Worm (Caenorhabditis elegans) whole organism, L1 larva: Measurements from ENCODE around the gene ekl-6.

Experiments
- C04F5.9 ChIP-seq: sonication (generic microtip); optimal IDR thresholded peaks from 2 replicates; lab custom pipeline; 2016; ENCODE audit warnings: missing genetic modification characterization, missing compliant biosample characterization
- C34B4.2 ChIP-seq: sonication (generic microtip); optimal IDR thresholded peaks from 2 replicates; lab custom pipeline; 2017; ENCODE audit warnings: mild to moderate bottlenecking, missing genetic modification characterization, missing compliant biosample characterization
- Y116A8C.19 ChIP-seq: sonication (generic microtip); optimal IDR thresholded peaks from 2 replicates; lab custom pipeline; 2016; ENCODE audit warnings: missing compliant biosample characterization, missing genetic modification characterization, borderline replicate concordance
- ama-1 ChIP-seq: fragments of 150-350 bp; optimal IDR thresholded peaks from 2 replicates; lab custom pipeline; 2014
- blmp-1 ChIP-seq: fragments of 150-350 bp; optimal IDR thresholded peaks from 2 replicates; lab custom pipeline; 2014; ENCODE audit warnings: missing biosample characterization, missing genetic modification characterization
- ceh-8 ChIP-seq: fragments of 200-800 bp; sonication (Bioruptor generic); optimal IDR thresholded peaks from 2 replicates; lab custom pipeline; 2018; ENCODE audit warnings: mild to moderate bottlenecking, missing genetic modification characterization, moderate library complexity, missing compliant biosample characterization
- ceh-82 ChIP-seq, 3 experiments: fragments of 150-350 bp in 1 of 3; sonication (generic microtip) in 2 of 3; optimal IDR thresholded peaks; 2 replicates each; lab custom pipeline; 2014 to 2017; ENCODE audit warnings: missing biosample characterization in 3 of 3, missing genetic modification characterization in 3 of 3
- ces-1 ChIP-seq: fragments of 150-350 bp; optimal IDR thresholded peaks from 2 replicates; lab custom pipeline; 2014; ENCODE audit warnings: missing biosample characterization, missing genetic modification reagents, missing genetic modification characterization
- dpl-1 ChIP-seq, 3 experiments: fragments of 150-350 bp in 2 of 3; sonication (generic microtip) in 1 of 3; optimal IDR thresholded peaks; 2 replicates each; lab custom pipeline; 2014 to 2017; ENCODE audit warnings: missing biosample characterization in 3 of 3, missing genetic modification characterization in 3 of 3, missing genetic modification reagents in 3 of 3
- dsc-1 ChIP-seq: sonication (generic microtip); optimal IDR thresholded peaks from 2 replicates; lab custom pipeline; 2016; ENCODE audit warnings: mild to moderate bottlenecking, missing genetic modification characterization, missing compliant biosample characterization
- efl-1 ChIP-seq, 4 experiments: fragments of 150-350 bp; optimal IDR thresholded peaks in 3 of 4; peaks in 1 of 4; 1 replicate in 1 of 4; 2 replicates in 3 of 4; lab custom pipeline; 2014; ENCODE audit warnings: missing biosample characterization in 2 of 4, missing genetic modification characterization in 2 of 4, missing genetic modification reagents in 2 of 4
- egl-13 ChIP-seq: sonication (generic microtip); optimal IDR thresholded peaks from 2 replicates; lab custom pipeline; 2016; ENCODE audit warnings: missing genotype, missing genetic modification reagents, missing genetic modification characterization, missing compliant biosample characterization
- elt-2 ChIP-seq: sonication (generic microtip); optimal IDR thresholded peaks from 2 replicates; lab custom pipeline; 2016; ENCODE audit warnings: missing genetic modification characterization, mild to moderate bottlenecking, inconsistent platforms, missing compliant biosample characterization, missing genetic modification reagents
- ets-5 ChIP-seq: fragments of 200-800 bp; sonication (Bioruptor generic); IDR thresholded peaks from 2 replicates; pipeline ENCODE4 v1.3.6; 2022; ENCODE audit warnings: missing genetic modification characterization, missing compliant biosample characterization
- fkh-10 ChIP-seq: sonication (generic microtip); optimal IDR thresholded peaks from 2 replicates; lab custom pipeline; 2017; ENCODE audit warnings: missing biosample characterization, missing genetic modification reagents, missing genetic modification characterization
- fkh-4 ChIP-seq: sonication (generic microtip); optimal IDR thresholded peaks from 2 replicates; lab custom pipeline; 2016; ENCODE audit warnings: missing compliant biosample characterization, missing genetic modification characterization, borderline replicate concordance
- fkh-8 ChIP-seq: sonication (generic microtip); optimal IDR thresholded peaks from 2 replicates; lab custom pipeline; 2016; ENCODE audit warnings: mild to moderate bottlenecking, missing genetic modification characterization, missing compliant biosample characterization
- hpl-2 ChIP-seq: fragments of 150-350 bp; optimal IDR thresholded peaks from 2 replicates; lab custom pipeline; 2014; ENCODE audit warnings: missing biosample characterization, missing genetic modification reagents, missing genetic modification characterization
- irx-1 ChIP-seq: sonication (generic microtip); optimal IDR thresholded peaks from 2 replicates; lab custom pipeline; 2016; ENCODE audit warnings: missing genetic modification characterization, missing compliant biosample characterization
- isw-1 ChIP-seq: fragments of 200-800 bp; sonication (Bioruptor generic); IDR thresholded peaks from 2 replicates; pipeline ENCODE4 v1.3.6; 2022; ENCODE audit warnings: missing genetic modification characterization, missing compliant biosample characterization
- lin-14 ChIP-seq: fragments of 200-800 bp; sonication (Bioruptor generic); optimal IDR thresholded peaks from 2 replicates; lab custom pipeline; 2018; ENCODE audit warnings: mild to moderate bottlenecking, missing genetic modification characterization, moderate library complexity, missing compliant biosample characterization
- lin-15B ChIP-seq: fragments of 150-350 bp; sonication (generic microtip); optimal IDR thresholded peaks from 3 replicates; lab custom pipeline; 2014; ENCODE audit warnings: missing biosample characterization, missing genetic modification characterization
- lin-35 ChIP-seq, 2 experiments: fragments of 150-350 bp; optimal IDR thresholded peaks; 2 replicates each; lab custom pipeline; 2014; ENCODE audit warnings: missing biosample characterization in 2 of 2, missing genetic modification characterization in 2 of 2, missing genetic modification reagents in 2 of 2
- lin-39 ChIP-seq: fragments of 150-350 bp; optimal IDR thresholded peaks from 2 replicates; lab custom pipeline; 2014; ENCODE audit warnings: missing biosample characterization, missing genetic modification reagents, missing genetic modification characterization
- lsy-2 ChIP-seq, 2 experiments: fragments of 150-350 bp; optimal IDR thresholded peaks; 2 replicates each; lab custom pipeline; 2014; ENCODE audit warnings: missing biosample characterization in 2 of 2, missing genetic modification characterization in 2 of 2
- mdl-1 ChIP-seq, 2 experiments: fragments of 150-350 bp; optimal IDR thresholded peaks; 2 replicates each; lab custom pipeline; 2014 to 2017; ENCODE audit warnings: missing biosample characterization in 2 of 2, missing genetic modification characterization in 2 of 2, inconsistent platforms in 1 of 2
- mef-2 ChIP-seq: fragments of 150-350 bp; optimal IDR thresholded peaks from 2 replicates; lab custom pipeline; 2014; ENCODE audit warnings: missing biosample characterization, missing genetic modification characterization
- nhr-20 ChIP-seq: sonication (generic microtip); optimal IDR thresholded peaks from 2 replicates; lab custom pipeline; 2016; ENCODE audit warnings: mild to moderate bottlenecking, missing genetic modification characterization, missing compliant biosample characterization
- nhr-28 ChIP-seq: fragments of 150-350 bp; optimal IDR thresholded peaks from 2 replicates; lab custom pipeline; 2014; ENCODE audit warnings: missing biosample characterization, missing genetic modification characterization
- nhr-47 ChIP-seq: sonication (generic microtip); optimal IDR thresholded peaks from 2 replicates; lab custom pipeline; 2016; ENCODE audit warnings: mild to moderate bottlenecking, missing genetic modification characterization, moderate library complexity, missing compliant biosample characterization
- nhr-71 ChIP-seq: sonication (generic microtip); optimal IDR thresholded peaks from 2 replicates; lab custom pipeline; 2016; ENCODE audit warnings: mild to moderate bottlenecking, missing genetic modification characterization, moderate library complexity, missing compliant biosample characterization
- nhr-77 ChIP-seq: fragments of 150-350 bp; optimal IDR thresholded peaks from 2 replicates; lab custom pipeline; 2014; ENCODE audit warnings: missing biosample characterization, missing genetic modification characterization
- pag-3 ChIP-seq: sonication (generic microtip); optimal IDR thresholded peaks from 2 replicates; lab custom pipeline; 2017; ENCODE audit warnings: missing genetic modification characterization, mild to moderate bottlenecking, missing compliant biosample characterization, antibody characterized with exemption, borderline replicate concordance; ENCODE audit not compliant: insufficient read depth
- pax-3 ChIP-seq: fragments of 200-800 bp; sonication (Bioruptor generic); optimal IDR thresholded peaks from 2 replicates; lab custom pipeline; 2018; ENCODE audit warnings: mild to moderate bottlenecking, missing genetic modification characterization, moderate library complexity, missing compliant biosample characterization
- pqm-1 ChIP-seq: sonication (generic microtip); optimal IDR thresholded peaks from 3 replicates; lab custom pipeline; 2017; ENCODE audit warnings: missing biosample characterization, missing genetic modification characterization
- rnt-1 ChIP-seq: sonication (generic microtip); optimal IDR thresholded peaks from 2 replicates; lab custom pipeline; 2016; ENCODE audit warnings: mild to moderate bottlenecking, missing genetic modification characterization, moderate library complexity, missing compliant biosample characterization
- snpc-4 ChIP-seq: fragments of 150-350 bp; optimal IDR thresholded peaks from 2 replicates; lab custom pipeline; 2014; ENCODE audit warnings: missing biosample characterization, missing genetic modification characterization
- snu-23 ChIP-seq: sonication (generic microtip); optimal IDR thresholded peaks from 2 replicates; lab custom pipeline; 2016; ENCODE audit warnings: missing genetic modification characterization, missing compliant biosample characterization
- sptf-1 ChIP-seq: fragments of 150-350 bp; optimal IDR thresholded peaks from 2 replicates; lab custom pipeline; 2014; ENCODE audit warnings: missing biosample characterization, missing genetic modification characterization
- swsn-7 ChIP-seq: sonication (generic microtip); optimal IDR thresholded peaks from 2 replicates; lab custom pipeline; 2016; ENCODE audit warnings: missing genetic modification characterization, missing compliant biosample characterization
- tbx-2 ChIP-seq: sonication (generic microtip); optimal IDR thresholded peaks from 2 replicates; lab custom pipeline; 2016; ENCODE audit warnings: missing genetic modification characterization, missing compliant biosample characterization
- unc-130 ChIP-seq: fragments of 150-350 bp; optimal IDR thresholded peaks from 2 replicates; lab custom pipeline; 2017; ENCODE audit warnings: missing biosample characterization, missing genetic modification characterization, inconsistent platforms
- unc-30 ChIP-seq: sonication (generic microtip); optimal IDR thresholded peaks from 2 replicates; lab custom pipeline; 2017; ENCODE audit warnings: missing biosample characterization, missing genetic modification characterization
- unc-62 ChIP-seq: fragments of 150-350 bp; optimal IDR thresholded peaks from 2 replicates; lab custom pipeline; 2014; ENCODE audit warnings: missing biosample characterization, missing genetic modification reagents, missing genetic modification characterization
- unc-86 ChIP-seq: sonication (generic microtip); optimal IDR thresholded peaks from 2 replicates; lab custom pipeline; 2016; ENCODE audit warnings: missing genetic modification characterization, missing compliant biosample characterization
- unc-98 ChIP-seq: fragments of 200-800 bp; sonication (Bioruptor generic); IDR thresholded peaks from 2 replicates; pipeline ENCODE4 v1.3.6; 2022; ENCODE audit warnings: missing genetic modification characterization, missing compliant biosample characterization
- xbp-1 ChIP-seq: sonication (generic microtip); optimal IDR thresholded peaks from 2 replicates; lab custom pipeline; 2016; ENCODE audit warnings: missing genetic modification characterization, missing compliant biosample characterization
- zip-4 ChIP-seq: fragments of 200-800 bp; sonication (Bioruptor generic); optimal IDR thresholded peaks from 2 replicates; lab custom pipeline; 2018; ENCODE audit warnings: mild to moderate bottlenecking, missing genetic modification characterization, moderate library complexity, missing compliant biosample characterization
- ztf-11 ChIP-seq, 2 experiments: sonication (generic microtip); optimal IDR thresholded peaks; 2 replicates each; lab custom pipeline; 2016 to 2017; ENCODE audit warnings: missing genetic modification characterization in 2 of 2, missing biosample characterization in 1 of 2, missing compliant biosample characterization in 1 of 2

The ekl-6 gene

ce11 chrIII:10064140-10064539, at the start of gene ekl-6 (continued):
- TF ChIP-seq irx-1 (tag; lab: Kevin White, UChicago) (peak; percentile 90), lin-35 (GFP tag; optimal IDR thresholded peaks at IDR 0.05; lab: Kevin White, UChicago) (peak; percentile 39 to 41), rnt-1 (tag; lab: Kevin White, UChicago) (peak; percentile 97), ceh-82 (tag; optimal IDR thresholded peaks at IDR 0.05; lab: Kevin White, UChicago) (peak in 2 of 3 experiments; percentile 26 to 39), blmp-1 (tag; lab: Kevin White, UChicago) (no peak), C34B4.2 (tag; lab: Kevin White, UChicago) (no peak), nhr-20 (tag; lab: Kevin White, UChicago) (peak; percentile 75), lin-15B (tag; lab: Kevin White, UChicago) (no peak), hpl-2 (GFP tag; lab: Kevin White, UChicago) (no peak), elt-2 (tag; lab: Kevin White, UChicago) (peak; percentile 37), nhr-28 (tag; lab: Kevin White, UChicago) (no peak), ama-1 (lab: Kevin White, UChicago) (no peak), ets-5 (GFP tag; lab: Robert Waterston, UW) (no peak), zip-4 (GFP tag; lab: Kevin White, UChicago) (no peak), dpl-1 (GFP tag; optimal IDR thresholded peaks at IDR 0.05; lab: Kevin White, UChicago) (peak; percentile 22 to 56 (median 55)), fkh-4 (peak; percentile 87), pqm-1 (tag; lab: Kevin White, UChicago) (no peak), unc-62 (no peak), lin-39 (tag; lab: Kevin White, UChicago) (no peak), ces-1 (GFP tag; lab: Kevin White, UChicago) (no peak), isw-1 (GFP tag; lab: Robert Waterston, UW) (peak; percentile 23), ztf-11 (tag; optimal IDR thresholded peaks at IDR 0.05; lab: Kevin White, UChicago) (peak in 1 of 2 experiments; percentile 89), efl-1 (optimal IDR thresholded peaks at IDR 0.05; lab: Kevin White, UChicago) (peak; percentile 44 to 67), efl-1 (GFP tag; optimal IDR thresholded peaks at IDR 0.05 in 1 of 2; lab: Kevin White, UChicago) (peak; percentile 56 to 93), pax-3 (peak; percentile 77), C04F5.9 (tag; lab: Kevin White, UChicago) (peak; percentile 81), nhr-77 (tag; lab: Kevin White, UChicago) (peak; percentile 21), sptf-1 (tag; lab: Kevin White, UChicago) (no peak), unc-86 (peak; percentile 60), unc-30 (tag; lab: Kevin White, UChicago) (no peak), mef-2 (no peak), ceh-8 (GFP tag; lab: Kevin White, UChicago) (peak; percentile 30)

DNA sequence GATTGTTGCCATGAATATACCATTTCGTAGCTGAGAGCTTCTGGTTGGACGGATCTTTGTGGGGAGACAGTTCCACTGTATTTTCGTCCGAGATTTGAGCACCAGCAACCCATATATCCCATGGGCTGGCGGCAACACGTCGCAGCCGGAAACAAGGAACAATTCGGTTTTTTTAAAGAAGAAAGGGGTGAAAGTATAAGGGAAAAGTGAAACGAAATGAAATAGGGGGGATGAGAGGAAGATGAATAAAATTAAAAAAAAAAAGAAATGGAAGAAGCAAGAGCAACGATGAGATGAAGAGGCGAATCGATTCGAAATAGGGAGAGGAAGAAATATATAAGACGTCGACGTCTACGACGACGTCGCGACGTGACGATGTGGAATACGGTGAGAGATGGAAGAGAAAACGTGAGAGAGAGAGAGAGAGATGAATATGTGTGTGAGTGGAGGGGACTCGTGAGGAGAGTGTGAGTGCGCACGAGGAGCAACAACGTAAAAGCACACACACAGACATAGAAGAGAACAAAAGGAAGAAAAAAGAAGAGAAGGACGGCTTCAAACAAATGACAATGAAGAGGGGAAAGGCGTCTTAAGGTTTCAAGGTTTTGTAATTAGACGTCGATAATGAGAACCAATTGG, 47.7 kb upstream of the ekl-6 start, which contains the start of gene rgs-1:
Gene rgs-1 (minus strand): TSS at position 146 of the 639 bp plus-strand sequence.
- TF ChIP-seq nhr-71 (peak; percentile 75), unc-86 (peak; percentile 74), tbx-2 (peak; percentile 33), snpc-4 (tag; lab: Kevin White, UChicago) (peak; percentile 34), C04F5.9 (tag; lab: Kevin White, UChicago) (no peak), unc-130 (tag; lab: Kevin White, UChicago) (no peak), Y116A8C.19 (no peak), fkh-10 (peak; percentile 61), xbp-1 (tag; lab: Kevin White, UChicago) (peak; percentile 49), fkh-8 (tag; lab: Kevin White, UChicago) (peak; percentile 79), mdl-1 (tag; optimal IDR thresholded peaks at IDR 0.05; lab: Kevin White, UChicago) (peak in 1 of 2 experiments; percentile 4), ceh-82 (tag; optimal IDR thresholded peaks at IDR 0.05; lab: Kevin White, UChicago) (peak; percentile 3 to 76 (median 11)), snu-23 (peak; percentile 55), lin-35 (GFP tag; optimal IDR thresholded peaks at IDR 0.05; lab: Kevin White, UChicago) (peak in 1 of 2 experiments; percentile 55), nhr-47 (tag; lab: Kevin White, UChicago) (peak; percentile 61), dsc-1 (tag; lab: Kevin White, UChicago) (peak; percentile 61), swsn-7 (tag; lab: Kevin White, UChicago) (peak; percentile 43), efl-1 (optimal IDR thresholded peaks at IDR 0.05; lab: Kevin White, UChicago) (peak; percentile 38 to 49), efl-1 (GFP tag; optimal IDR thresholded peaks at IDR 0.05 in 1 of 2; lab: Kevin White, UChicago) (no peak), dpl-1 (GFP tag; optimal IDR thresholded peaks at IDR 0.05; lab: Kevin White, UChicago) (peak in 1 of 3 experiments; percentile 13), lin-14 (GFP tag; lab: Kevin White, UChicago) (peak; percentile 82), unc-98 (no peak), lsy-2 (tag; optimal IDR thresholded peaks at IDR 0.05; lab: Kevin White, UChicago) (peak; percentile 7 to 46), isw-1 (GFP tag; lab: Robert Waterston, UW) (0 out of 2 replicates have a peak, but pooled peaks have one; percentile 6), egl-13 (tag; lab: Kevin White, UChicago) (peak; percentile 10), pag-3 (tag; lab: Kevin White, UChicago) (no peak), ama-1 (lab: Kevin White, UChicago) (no peak)
